Fruit fly (Drosophila melanogaster): Measurements from ENCODE around the gene CG11294.
A peak's percentile ranks its signal among the peaks of the same experiment; 100 is the strongest.

Gene CG11294

dm6 chrX:8661162-8661807 is 32.1 kb downstream of the CG11294 start:
- no peak for TF ChIP-seq noc (tag; optimal IDR thresholded peaks at IDR 0.05)

- no peak for TF ChIP-seq noc (tag; optimal IDR thresholded peaks at IDR 0.05)
Observed at dm6 chrX:8660354-8660753, 33.1 kb downstream of the CG11294 start.

- TF ChIP-seq noc (tag; optimal IDR thresholded peaks at IDR 0.05), result no peak
Observed at dm6 chrX:8658047-8658446, 35.4 kb downstream of the CG11294 start.

dm6 chrX:8656550-8657431 is 36.6 kb downstream of the CG11294 start:
- TF ChIP-seq noc (tag; optimal IDR thresholded peaks at IDR 0.05), result no peak

dm6 chrX:8655228-8655627 is 38.2 kb downstream of the CG11294 start:
- no peak for TF ChIP-seq noc (tag; optimal IDR thresholded peaks at IDR 0.05)

- TF ChIP-seq noc (tag; optimal IDR thresholded peaks at IDR 0.05), result no peak
Observed at dm6 chrX:8653955-8654589, 39.3 kb downstream of the CG11294 start.

dm6 chrX:8650631-8651133 is 42.7 kb downstream of the CG11294 start, which contains the start of gene oc:
Gene oc, minus strand, starts transcription at chrX:8650681.
- TF ChIP-seq noc (tag; optimal IDR thresholded peaks at IDR 0.05), result peak; percentile 6
